In the genomic region with DNA sequence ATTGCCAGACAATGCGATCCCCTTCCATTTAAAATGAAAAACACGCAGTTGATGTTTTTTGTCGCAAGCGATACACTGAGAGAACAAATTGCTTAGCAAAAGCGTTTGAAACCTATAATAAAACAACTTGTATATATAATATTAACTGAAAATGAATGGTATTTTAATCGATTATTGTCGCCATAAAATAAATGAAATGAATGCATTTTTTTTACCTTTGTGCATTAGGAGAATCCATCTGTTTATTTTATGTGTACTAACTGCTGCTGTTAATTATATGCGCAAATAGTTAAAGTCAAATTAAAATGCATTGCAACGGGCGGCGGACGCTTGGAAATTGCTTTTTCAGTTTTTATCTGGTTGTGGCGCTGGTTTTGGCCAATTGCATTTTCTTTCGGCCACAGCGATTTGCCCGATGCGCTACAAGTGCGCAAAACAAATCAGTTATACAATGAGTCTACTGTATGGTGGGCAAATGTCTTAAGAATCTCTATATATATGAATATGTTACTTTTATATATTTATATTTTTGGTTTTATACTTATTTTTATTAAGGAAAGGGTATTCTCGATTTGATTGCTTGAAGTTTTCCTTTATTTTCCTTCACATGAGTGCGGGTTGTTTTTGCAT, we compare ENCODE assay signal across 1 fruit fly cellular context.
TF ChIP-seq lines count a peak whose summit lies in the region.

No protein-coding gene starts in this region.

TF ChIP-seq in whole organism, embryonic, 481 proteins besides CTCF, POLR2A, EP300 and RAD21 (continued from another document and continues in another):
- TF ChIP-seq CG10565 (GFP tag; optimal IDR thresholded peaks at IDR 0.05; lab: Kevin White, UChicago) (no peak), Scr (GFP tag; IDR thresholded peaks at IDR 0.05; lab: Robert Waterston, UW; ENCODE audit: partially characterized antibody) (no peak), chinmo (GFP tag; IDR thresholded peaks at IDR 0.05; lab: Robert Waterston, UW; ENCODE audit: partially characterized antibody) (no peak), nau (GFP tag; optimal IDR thresholded peaks at IDR 0.05; lab: Kevin White, UChicago) (no peak), CG11247 (GFP tag; IDR thresholded peaks at IDR 0.05; lab: Robert Waterston, UW) (no peak), org-1 (GFP tag; optimal IDR thresholded peaks at IDR 0.05; lab: Kevin White, UChicago) (no peak), CG12391 (tag; optimal IDR thresholded peaks at IDR 0.05; lab: Kevin White, UChicago) (peak; percentile 27), CG6791 (GFP tag; IDR thresholded peaks at IDR 0.05; lab: Robert Waterston, UW; ENCODE audit: partially characterized antibody) (no peak), CG30403 (GFP tag; optimal IDR thresholded peaks at IDR 0.05; lab: Kevin White, UChicago) (no peak), Jarid2 (GFP tag; optimal IDR thresholded peaks at IDR 0.05; lab: Kevin White, UChicago) (peak; percentile 5), wek (GFP tag; optimal IDR thresholded peaks at IDR 0.05; lab: Kevin White, UChicago) (no peak), p53 (GFP tag; optimal IDR thresholded peaks at IDR 0.05; lab: Kevin White, UChicago) (no peak), NfI (GFP tag; optimal IDR thresholded peaks at IDR 0.05; lab: Kevin White, UChicago) (no peak), Dip3 (GFP tag; optimal IDR thresholded peaks at IDR 0.05; lab: Kevin White, UChicago) (no peak), cg (GFP tag; optimal IDR thresholded peaks at IDR 0.05; lab: Kevin White, UChicago) (no peak), ems (GFP tag; optimal IDR thresholded peaks at IDR 0.05; lab: Kevin White, UChicago) (no peak), Dll (GFP tag; IDR thresholded peaks at IDR 0.05; lab: Robert Waterston, UW; ENCODE audit: partially characterized antibody) (no peak), sisA (GFP tag; IDR thresholded peaks at IDR 0.05; lab: Robert Waterston, UW) (no peak), Ets97D (GFP tag; optimal IDR thresholded peaks at IDR 0.05; lab: Kevin White, UChicago) (no peak), vnd (GFP tag; IDR thresholded peaks at IDR 0.05; lab: Robert Waterston, UW; ENCODE audit: partially characterized antibody) (no peak), CG2120 (GFP tag; optimal IDR thresholded peaks at IDR 0.05; lab: Kevin White, UChicago) (no peak), pita (GFP tag; optimal IDR thresholded peaks at IDR 0.05; lab: Kevin White, UChicago) (no peak), az2 (GFP tag; optimal IDR thresholded peaks at IDR 0.05; lab: Kevin White, UChicago) (no peak), CG13775 (GFP tag; optimal IDR thresholded peaks at IDR 0.05; lab: Kevin White, UChicago) (peak; percentile 23), CG31441 (GFP tag; IDR thresholded peaks at IDR 0.05; lab: Robert Waterston, UW) (peak; percentile 54; the same call in 1 of the 2 replicates), MTF-1 (GFP tag; optimal IDR thresholded peaks at IDR 0.05; lab: Kevin White, UChicago; ENCODE audit: borderline replicate concordance) (no peak), CG13894 (tag; optimal IDR thresholded peaks at IDR 0.05; lab: Kevin White, UChicago) (no peak), CG15479 (GFP tag; optimal IDR thresholded peaks at IDR 0.05; lab: Kevin White, UChicago) (no peak), CG14441 (GFP tag; IDR thresholded peaks at IDR 0.05; lab: Robert Waterston, UW) (0 out of 2 replicates have a peak, but pooled peaks have one; percentile 32), CG14965 (GFP tag; optimal IDR thresholded peaks at IDR 0.05; lab: Kevin White, UChicago; ENCODE audit: borderline replicate concordance) (no peak), ERR (GFP tag; optimal IDR thresholded peaks at IDR 0.05; lab: Kevin White, UChicago) (no peak), twi (tag; optimal IDR thresholded peaks at IDR 0.05; lab: Kevin White, UChicago) (no peak), Lhr (GFP tag; optimal IDR thresholded peaks at IDR 0.05; lab: Kevin White, UChicago) (no peak), CG34224 (GFP tag; IDR thresholded peaks at IDR 0.05; lab: Robert Waterston, UW; ENCODE audit: partially characterized antibody) (no peak), CG10274 (GFP tag; optimal IDR thresholded peaks at IDR 0.05; lab: Kevin White, UChicago) (peak; percentile 70), wor (GFP tag; IDR thresholded peaks at IDR 0.05; lab: Robert Waterston, UW) (no peak), zen2 (GFP tag; IDR thresholded peaks at IDR 0.05; lab: Robert Waterston, UW; ENCODE audit: partially characterized antibody) (no peak), HmgZ (tag; optimal IDR thresholded peaks at IDR 0.05; lab: Kevin White, UChicago) (no peak), esg (GFP tag; conservative IDR thresholded peaks at IDR 0.05; lab: Robert Waterston, UW) (peak; percentile 53), Hsf (GFP tag; optimal IDR thresholded peaks at IDR 0.05; lab: Kevin White, UChicago) (peak; percentile 4), CHES-1-like (GFP tag; optimal IDR thresholded peaks at IDR 0.05; lab: Kevin White, UChicago) (no peak), CkIIα-i1 (GFP tag; IDR thresholded peaks at IDR 0.05; lab: Robert Waterston, UW) (no peak), CG11560 (tag; IDR thresholded peaks at IDR 0.05; lab: Robert Waterston, UW) (no peak), CG17385 (GFP tag; optimal IDR thresholded peaks at IDR 0.05; lab: Kevin White, UChicago) (no peak), sqz (GFP tag; optimal IDR thresholded peaks at IDR 0.05; lab: Kevin White, UChicago) (no peak), chn (GFP tag; optimal IDR thresholded peaks at IDR 0.05; lab: Kevin White, UChicago) (no peak), her (GFP tag; optimal IDR thresholded peaks at IDR 0.05; lab: Kevin White, UChicago) (no peak), CG3407 (GFP tag; optimal IDR thresholded peaks at IDR 0.05; lab: Kevin White, UChicago) (no peak), pum (GFP tag; optimal IDR thresholded peaks at IDR 0.05; lab: Kevin White, UChicago) (no peak), Sox100B (GFP tag; optimal IDR thresholded peaks at IDR 0.05; lab: Kevin White, UChicago) (peak; percentile 42), jigr1 (GFP tag; IDR thresholded peaks at IDR 0.05; lab: Robert Waterston, UW) (no peak), CG8388 (GFP tag; optimal IDR thresholded peaks at IDR 0.05; lab: Kevin White, UChicago) (no peak), CG30020 (tag; optimal IDR thresholded peaks at IDR 0.05; lab: Kevin White, UChicago) (no peak), CG43689 (GFP tag; IDR thresholded peaks at IDR 0.05; lab: Robert Waterston, UW) (no peak), Chrac-16 (GFP tag; optimal IDR thresholded peaks at IDR 0.05; lab: Kevin White, UChicago) (no peak), danr (GFP tag; IDR thresholded peaks at IDR 0.05; lab: Robert Waterston, UW) (no peak), CG11696 (GFP tag; IDR thresholded peaks at IDR 0.05; lab: Robert Waterston, UW) (no peak), CG34376 (GFP tag; optimal IDR thresholded peaks at IDR 0.05; lab: Kevin White, UChicago) (no peak), scrt (GFP tag; optimal IDR thresholded peaks at IDR 0.05; lab: Kevin White, UChicago) (peak; percentile 1), slp2 (GFP tag; optimal IDR thresholded peaks at IDR 0.05; lab: Kevin White, UChicago) (no peak), CG9817 (tag; optimal IDR thresholded peaks at IDR 0.05; lab: Kevin White, UChicago) (no peak), otp (GFP tag; IDR thresholded peaks at IDR 0.05; lab: Robert Waterston, UW) (no peak), unpg (GFP tag; optimal IDR thresholded peaks at IDR 0.05; lab: Kevin White, UChicago) (peak; percentile 14), Aef1 (GFP tag; IDR thresholded peaks at IDR 0.05; lab: Robert Waterston, UW) (no peak), Kr (GFP tag; optimal IDR thresholded peaks at IDR 0.05; lab: Kevin White, UChicago) (no peak), Poxn (GFP tag; IDR thresholded peaks at IDR 0.05; lab: Robert Waterston, UW) (no peak), CG14710 (tag; optimal IDR thresholded peaks at IDR 0.05; lab: Kevin White, UChicago) (no peak), CG6683 (GFP tag; optimal IDR thresholded peaks at IDR 0.05; lab: Kevin White, UChicago) (no peak), bab2 (GFP tag; optimal IDR thresholded peaks at IDR 0.05; lab: Kevin White, UChicago) (no peak), CG1602 (GFP tag; optimal IDR thresholded peaks at IDR 0.05; lab: Kevin White, UChicago) (no peak), sob (GFP tag; IDR thresholded peaks at IDR 0.05; lab: Robert Waterston, UW) (no peak), HLHmδ (GFP tag; optimal IDR thresholded peaks at IDR 0.05; lab: Kevin White, UChicago) (no peak), Side (GFP tag; optimal IDR thresholded peaks at IDR 0.05; lab: Kevin White, UChicago) (no peak), row (GFP tag; IDR thresholded peaks at IDR 0.05; lab: Robert Waterston, UW) (peak; percentile 51; the same call in 2 of the 3 replicates), HLH4C (GFP tag; IDR thresholded peaks at IDR 0.05; lab: Robert Waterston, UW; ENCODE audit: partially characterized antibody) (no peak), Opbp (GFP tag; IDR thresholded peaks at IDR 0.05; lab: Robert Waterston, UW; ENCODE audit: partially characterized antibody) (no peak), slbo (GFP tag; IDR thresholded peaks at IDR 0.05; lab: Robert Waterston, UW) (peak; percentile 31; the same call in 1 of the 2 replicates), Hr78 (GFP tag; optimal IDR thresholded peaks at IDR 0.05; lab: Kevin White, UChicago) (no peak), YL-1 (GFP tag; optimal IDR thresholded peaks at IDR 0.05; lab: Kevin White, UChicago) (no peak), H15 (GFP tag; IDR thresholded peaks at IDR 0.05; lab: Robert Waterston, UW) (no peak), sima (GFP tag; optimal IDR thresholded peaks at IDR 0.05; lab: Kevin White, UChicago) (no peak), Usf (GFP tag; optimal IDR thresholded peaks at IDR 0.05; lab: Kevin White, UChicago) (no peak), Bgb (GFP tag; IDR thresholded peaks at IDR 0.05; lab: Robert Waterston, UW; ENCODE audit: partially characterized antibody) (no peak), CG32767 (GFP tag; IDR thresholded peaks at IDR 0.05; lab: Robert Waterston, UW) (no peak), CG11456 (GFP tag; IDR thresholded peaks at IDR 0.05; lab: Robert Waterston, UW) (no peak), CoRest (tag; optimal IDR thresholded peaks at IDR 0.05; lab: Kevin White, UChicago) (no peak), CG12219 (GFP tag; optimal IDR thresholded peaks at IDR 0.05; lab: Kevin White, UChicago) (no peak), CG17802 (tag; optimal IDR thresholded peaks at IDR 0.05; lab: Kevin White, UChicago) (no peak), NK7.1 (GFP tag; optimal IDR thresholded peaks at IDR 0.05; lab: Kevin White, UChicago) (no peak), dpn (GFP tag; optimal IDR thresholded peaks at IDR 0.05; lab: Kevin White, UChicago) (no peak), CG7987 (GFP tag; optimal IDR thresholded peaks at IDR 0.05; lab: Kevin White, UChicago) (no peak), dm (GFP tag; optimal IDR thresholded peaks at IDR 0.05; lab: Kevin White, UChicago) (no peak), ind (GFP tag; optimal IDR thresholded peaks at IDR 0.05; lab: Kevin White, UChicago) (no peak), CG10366 (GFP tag; IDR thresholded peaks at IDR 0.05; lab: Robert Waterston, UW) (peak; percentile 43; the same call in 1 of the 2 replicates), CG15011 (GFP tag; optimal IDR thresholded peaks at IDR 0.05; lab: Kevin White, UChicago) (no peak), Dref (GFP tag; IDR thresholded peaks at IDR 0.05; lab: Robert Waterston, UW) (no peak), sd (tag; optimal IDR thresholded peaks at IDR 0.05; lab: Kevin White, UChicago) (no peak), al (GFP tag; IDR thresholded peaks at IDR 0.05; lab: Robert Waterston, UW) (0 out of 2 replicates have a peak, but pooled peaks have one; percentile 13), bbx (GFP tag; IDR thresholded peaks at IDR 0.05; lab: Robert Waterston, UW; ENCODE audit: partially characterized antibody) (no peak), CG11085 (GFP tag; IDR thresholded peaks at IDR 0.05; lab: Robert Waterston, UW) (no peak), repo (GFP tag; optimal IDR thresholded peaks at IDR 0.05; lab: Kevin White, UChicago) (no peak), dan (GFP tag; IDR thresholded peaks at IDR 0.05; lab: Robert Waterston, UW) (no peak), CG8359 (GFP tag; optimal IDR thresholded peaks at IDR 0.05; lab: Kevin White, UChicago; ENCODE audit: borderline replicate concordance) (no peak), nerfin-1 (tag; optimal IDR thresholded peaks at IDR 0.05; lab: Kevin White, UChicago) (no peak), CG16863 (GFP tag; optimal IDR thresholded peaks at IDR 0.05; lab: Kevin White, UChicago) (no peak), Camta (GFP tag; optimal IDR thresholded peaks at IDR 0.05; lab: Kevin White, UChicago) (no peak), rib (GFP tag; IDR thresholded peaks at IDR 0.05; lab: Robert Waterston, UW) (no peak), sim (GFP tag; IDR thresholded peaks at IDR 0.05; lab: Robert Waterston, UW) (no peak), CG1233 (GFP tag; optimal IDR thresholded peaks at IDR 0.05; lab: Kevin White, UChicago) (no peak), Bteb2 (GFP tag; optimal IDR thresholded peaks at IDR 0.05; lab: Kevin White, UChicago) (no peak), CG9609 (GFP tag; optimal IDR thresholded peaks at IDR 0.05; lab: Kevin White, UChicago) (no peak), D (optimal IDR thresholded peaks at IDR 0.05; lab: Kevin White, UChicago) (no peak), D (GFP tag; optimal IDR thresholded peaks at IDR 0.05; lab: Kevin White, UChicago) (no peak), Med (GFP tag; lab: Kevin White, UChicago) (no peak), CG3995 (GFP tag; optimal IDR thresholded peaks at IDR 0.05; lab: Kevin White, UChicago) (no peak), Lpt (GFP tag; optimal IDR thresholded peaks at IDR 0.05; lab: Kevin White, UChicago) (no peak), Gsc (GFP tag; IDR thresholded peaks at IDR 0.05; lab: Robert Waterston, UW) (no peak), sug (tag; optimal IDR thresholded peaks at IDR 0.05; lab: Kevin White, UChicago) (no peak), CG8290 (GFP tag; optimal IDR thresholded peaks at IDR 0.05; lab: Kevin White, UChicago) (no peak), CG8290 (tag; optimal IDR thresholded peaks at IDR 0.05; lab: Kevin White, UChicago) (no peak), CG32532 (GFP tag; IDR thresholded peaks at IDR 0.05; lab: Robert Waterston, UW) (peak; percentile 36; the same call in 1 of the 2 replicates), CG7372 (GFP tag; IDR thresholded peaks at IDR 0.05; lab: Robert Waterston, UW) (no peak), CG17912 (GFP tag; optimal IDR thresholded peaks at IDR 0.05; lab: Kevin White, UChicago) (no peak), knrl (GFP tag; IDR thresholded peaks at IDR 0.05; lab: Robert Waterston, UW; ENCODE audit: partially characterized antibody) (no peak), CrebB (tag; optimal IDR thresholded peaks at IDR 0.05; lab: Kevin White, UChicago) (no peak), CG8089 (GFP tag; optimal IDR thresholded peaks at IDR 0.05; lab: Kevin White, UChicago) (no peak), eve (GFP tag; optimal IDR thresholded peaks at IDR 0.05; lab: Kevin White, UChicago) (peak in 1 of 2 experiments; percentile 29), CG31365 (tag; optimal IDR thresholded peaks at IDR 0.05; lab: Kevin White, UChicago) (no peak)
